Worm (Caenorhabditis elegans) whole organism, L2 larva: Measurements from ENCODE around the gene sth-1.

Source experiments
- C34F6.9 ChIP-seq: fragments of 150-350 bp; optimal IDR thresholded peaks from 2 replicates; lab custom pipeline; 2014; ENCODE audit warnings: missing biosample characterization, missing genetic modification characterization
- ceh-16 ChIP-seq: fragments of 150-350 bp; optimal IDR thresholded peaks from 2 replicates; lab custom pipeline; 2014; ENCODE audit warnings: missing biosample characterization, missing genetic modification characterization
- egl-27 ChIP-seq: sonication (generic microtip); optimal IDR thresholded peaks from 3 replicates; lab custom pipeline; 2017; ENCODE audit warnings: missing biosample characterization, missing genetic modification reagents, missing genetic modification characterization
- fos-1 ChIP-seq: fragments of 150-350 bp; optimal IDR thresholded peaks from 2 replicates; lab custom pipeline; 2014; ENCODE audit warnings: missing biosample characterization, missing genetic modification characterization
- lin-13 ChIP-seq: fragments of 150-350 bp; optimal IDR thresholded peaks from 2 replicates; lab custom pipeline; 2014; ENCODE audit warnings: missing biosample characterization, missing genetic modification reagents, missing genetic modification characterization
- nhr-237 ChIP-seq: fragments of 150-350 bp; optimal IDR thresholded peaks from 2 replicates; lab custom pipeline; 2014; ENCODE audit warnings: missing biosample characterization, missing genetic modification characterization
- peb-1 ChIP-seq: fragments of 150-350 bp; optimal IDR thresholded peaks from 2 replicates; lab custom pipeline; 2014; ENCODE audit warnings: missing biosample characterization, missing genetic modification characterization
- snpc-4 ChIP-seq: fragments of 150-350 bp; optimal IDR thresholded peaks from 2 replicates; lab custom pipeline; 2014; ENCODE audit warnings: missing biosample characterization, missing genetic modification characterization
- unc-62 ChIP-seq: fragments of 150-350 bp; optimal IDR thresholded peaks from 2 replicates; lab custom pipeline; 2014; ENCODE audit warnings: missing biosample characterization, missing genetic modification reagents, missing genetic modification characterization
- zag-1 ChIP-seq: fragments of 150-350 bp; optimal IDR thresholded peaks from 2 replicates; lab custom pipeline; 2014; ENCODE audit warnings: missing biosample characterization, missing genetic modification characterization
- ztf-11 ChIP-seq: sonication (generic microtip); optimal IDR thresholded peaks from 2 replicates; lab custom pipeline; 2017; ENCODE audit warnings: missing biosample characterization, missing genetic modification characterization

DNA sequence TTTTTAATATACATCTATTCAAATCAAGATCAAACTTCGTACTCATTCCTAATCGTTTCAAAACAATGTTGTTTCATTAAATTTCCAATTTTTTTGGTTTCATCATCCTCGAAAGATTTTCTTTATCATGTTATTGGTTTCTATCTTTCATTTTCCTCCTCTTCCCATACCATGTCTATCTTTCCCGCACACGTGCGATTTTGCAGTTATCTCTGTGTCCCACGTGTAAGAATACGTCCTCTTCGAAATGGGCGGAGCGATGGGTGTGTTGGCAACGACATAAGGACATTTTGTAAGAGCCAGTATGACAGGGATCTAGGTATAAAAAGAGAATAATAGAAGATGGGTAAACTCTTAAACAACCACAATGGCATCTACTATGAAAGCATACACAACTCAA lies 25.6 kb upstream of the sth-1 start, which contains the start of gene F43H9.4:
- TF ChIP-seq unc-62 (GFP tag; lab: Kevin White, UChicago) (no peak), C34F6.9 (tag; lab: Kevin White, UChicago) (no peak), snpc-4 (tag; lab: Kevin White, UChicago) (no peak), peb-1 (no peak), egl-27 (no peak), fos-1 (peak; percentile 11), zag-1 (tag; lab: Kevin White, UChicago) (no peak), nhr-237 (tag; lab: Kevin White, UChicago) (no peak), lin-13 (GFP tag; lab: Kevin White, UChicago) (no peak), ztf-11 (no peak), ceh-16 (tag; lab: Kevin White, UChicago) (no peak)
